Worm (Caenorhabditis elegans) whole organism, young adult: ENCODE data around the gene srd-45.

Experiments
- C17E4.6 ChIP-seq: fragments of 200-800 bp; sonication (Bioruptor generic); IDR thresholded peaks from 2 replicates; pipeline ENCODE4 v1.3.6; 2022; ENCODE audit warnings: missing genetic modification reagents, missing genetic modification characterization, missing compliant biosample characterization
- F33H1.4 ChIP-seq: fragments of 200-800 bp; sonication (Bioruptor generic); IDR thresholded peaks from 2 replicates; pipeline ENCODE4 v1.3.6; 2022; ENCODE audit warnings: missing genetic modification reagents, missing genetic modification characterization, missing compliant biosample characterization
- T07F8.4 ChIP-seq: sonication (generic microtip); optimal IDR thresholded peaks from 2 replicates; lab custom pipeline; 2016; ENCODE audit warnings: mild to moderate bottlenecking, missing genetic modification characterization, moderate library complexity, missing compliant biosample characterization
- efl-1 ChIP-seq: fragments of 150-350 bp; optimal IDR thresholded peaks from 2 replicates; lab custom pipeline; 2014; ENCODE audit warnings: missing biosample characterization, missing genetic modification reagents, missing genetic modification characterization
- ekl-4 ChIP-seq: fragments of 200-800 bp; sonication (Bioruptor generic); IDR thresholded peaks from 2 replicates; pipeline ENCODE4 v1.3.6; 2022; ENCODE audit warnings: missing genetic modification reagents, missing genetic modification characterization, missing compliant biosample characterization
- fkh-3 ChIP-seq: sonication (generic microtip); optimal IDR thresholded peaks from 2 replicates; lab custom pipeline; 2016; ENCODE audit warnings: mild to moderate bottlenecking, missing genetic modification characterization, missing compliant biosample characterization
- pha-4 ChIP-seq: fragments of 150-350 bp; sonication (generic microtip); optimal IDR thresholded peaks from 2 replicates; lab custom pipeline; 2014; ENCODE audit warnings: missing biosample characterization, missing genetic modification reagents, missing genetic modification characterization
- unc-62 ChIP-seq: fragments of 150-350 bp; optimal IDR thresholded peaks from 2 replicates; lab custom pipeline; 2014; ENCODE audit warnings: missing biosample characterization, missing genetic modification reagents, missing genetic modification characterization
- ztf-28 ChIP-seq: fragments of 200-800 bp; sonication (Bioruptor generic); IDR thresholded peaks from 2 replicates; pipeline ENCODE4 v1.3.6; 2022; ENCODE audit warnings: missing genetic modification reagents, missing genetic modification characterization, missing compliant biosample characterization

ce11 chrX:12280477-12280876 lies 48.3 kb upstream of the srd-45 start, which contains the start of gene C04B4.1:
- TF ChIP-seq pha-4 (tag; lab: Kevin White, UChicago) (no peak), efl-1 (GFP tag; lab: Kevin White, UChicago) (no peak), ekl-4 (no peak), C17E4.6 (GFP tag; lab: Robert Waterston, UW) (no peak), ztf-28 (GFP tag; lab: Robert Waterston, UW) (no peak), F33H1.4 (GFP tag; lab: Robert Waterston, UW) (no peak), T07F8.4 (tag; lab: Kevin White, UChicago) (no peak), unc-62 (GFP tag; lab: Kevin White, UChicago) (no peak), fkh-3 (tag; lab: Kevin White, UChicago) (no peak)
